3 worm cellular contexts compared by ENCODE assay signal in genomic region chrIV:385150-385937, ce11.
TF ChIP-seq lines count a peak whose summit lies in the region.
"Not testable (repeated sequence)": the region's sequence is repeated elsewhere in the genome, so short reads cannot be mapped to it uniquely, and the experiment has no call there.

Gene rps-24, plus strand, starts transcription at chrIV:385887.

TF ChIP-seq in whole organism, L2 larva, 48 proteins besides CTCF, POLR2A, EP300 and RAD21 (continued from another document):
- TF ChIP-seq zag-1 (tag; optimal IDR thresholded peaks at IDR 0.05; lab: Kevin White, UChicago) (peak; percentile 53), F13H6.1 (tag; optimal IDR thresholded peaks at IDR 0.05; lab: Kevin White, UChicago) (peak; percentile 94), blmp-1 (tag; optimal IDR thresholded peaks at IDR 0.05; lab: Kevin White, UChicago; ENCODE audit: insufficient read depth) (peak; percentile 49), ZK546.5 (tag; optimal IDR thresholded peaks at IDR 0.05; lab: Kevin White, UChicago) (peak; percentile 65), R02D3.7 (tag; optimal IDR thresholded peaks at IDR 0.05; lab: Kevin White, UChicago) (peak; percentile 86), mdl-1 (tag; optimal IDR thresholded peaks at IDR 0.05; lab: Kevin White, UChicago) (peak; percentile 0 to 38), C34F6.9 (tag; optimal IDR thresholded peaks at IDR 0.05; lab: Kevin White, UChicago) (peak; percentile 88), sma-3 (GFP tag; optimal IDR thresholded peaks at IDR 0.05; lab: Kevin White, UChicago) (peak; percentile 97)
TF ChIP-seq in whole organism, L2 larva: peak in this region for 30; not testable (repeated sequence) for 18.

TF ChIP-seq in whole organism, L4 larva, 104 proteins besides CTCF, POLR2A, EP300 and RAD21 (continued from another document and continues in another):
- TF ChIP-seq nhr-41 (GFP tag; IDR thresholded peaks at IDR 0.05; lab: Robert Waterston, UW) (peak; percentile 60), aha-1 (tag; lab: Kevin White, UChicago) (peak; percentile 80), spr-1 (tag; optimal IDR thresholded peaks at IDR 0.05; lab: Kevin White, UChicago) (peak; percentile 81), lim-7 (GFP tag; IDR thresholded peaks at IDR 0.05; lab: Robert Waterston, UW) (peak; percentile 81), lin-15B (tag; optimal IDR thresholded peaks at IDR 0.05; lab: Kevin White, UChicago) (peak; percentile 45), nhr-77 (tag; optimal IDR thresholded peaks at IDR 0.05; lab: Kevin White, UChicago) (peak; percentile 94), hif-1 (tag; optimal IDR thresholded peaks at IDR 0.05; lab: Kevin White, UChicago) (peak in 1 of 2 experiments; percentile 94), unc-130 (GFP tag; optimal IDR thresholded peaks at IDR 0.05; lab: Kevin White, UChicago) (peak; percentile 97), lin-1 (GFP tag; IDR thresholded peaks at IDR 0.05; lab: Robert Waterston, UW) (peak; percentile 81; the same call in 1 of the 2 replicates), zip-2 (tag; optimal IDR thresholded peaks at IDR 0.05; lab: Kevin White, UChicago) (peak; percentile 7), saeg-2 (GFP tag; IDR thresholded peaks at IDR 0.05; lab: Robert Waterston, UW) (peak; percentile 77; the same call in 1 of the 2 replicates), nhr-25 (tag; optimal IDR thresholded peaks at IDR 0.05; lab: Kevin White, UChicago; ENCODE audit: borderline replicate concordance, insufficient read depth) (peak; percentile 63), ZK337.2 (GFP tag; IDR thresholded peaks at IDR 0.05; lab: Robert Waterston, UW) (peak; percentile 97), R02D3.7 (tag; optimal IDR thresholded peaks at IDR 0.05; lab: Kevin White, UChicago) (peak; percentile 94), dmd-8 (GFP tag; IDR thresholded peaks at IDR 0.05; lab: Robert Waterston, UW) (peak; percentile 71; the same call in 1 of the 2 replicates), Y48G9A.11 (GFP tag; IDR thresholded peaks at IDR 0.05; lab: Robert Waterston, UW) (peak; percentile 91), unc-62 (GFP tag; optimal IDR thresholded peaks at IDR 0.05 in 1 of 2; lab: Kevin White, UChicago) (peak in 1 of 2 experiments; percentile 94), hlh-11 (tag; optimal IDR thresholded peaks at IDR 0.05; lab: Kevin White, UChicago) (peak; percentile 86), nhr-48 (tag; optimal IDR thresholded peaks at IDR 0.05; lab: Kevin White, UChicago) (peak; percentile 61), jun-1 (tag; optimal IDR thresholded peaks at IDR 0.05; lab: Kevin White, UChicago) (peak; percentile 7), ceh-44 (GFP tag; IDR thresholded peaks at IDR 0.05; lab: Robert Waterston, UW) (peak; percentile 99), nhr-102 (tag; optimal IDR thresholded peaks at IDR 0.05; lab: Kevin White, UChicago) (peak; percentile 63), lin-29 (GFP tag; IDR thresholded peaks at IDR 0.05; lab: Robert Waterston, UW) (peak; percentile 70; the same call in 1 of the 2 replicates), Y105C5A.15 (GFP tag; IDR thresholded peaks at IDR 0.05; lab: Robert Waterston, UW) (0 out of 2 replicates have a peak, but pooled peaks have one; percentile 55), D1046.2 (GFP tag; IDR thresholded peaks at IDR 0.05; lab: Robert Waterston, UW) (peak; percentile 93), daf-16 (GFP tag; optimal IDR thresholded peaks at IDR 0.05; lab: Kevin White, UChicago) (peak in 1 of 2 experiments; percentile 29), daf-16 (tag; optimal IDR thresholded peaks at IDR 0.05; lab: Kevin White, UChicago) (peak; percentile 43), Y75B8A.6 (GFP tag; IDR thresholded peaks at IDR 0.05; lab: Robert Waterston, UW) (peak; percentile 92), daf-19 (GFP tag; conservative IDR thresholded peaks at IDR 0.05; lab: Robert Waterston, UW) (peak; percentile 52; the same call in 1 of the 2 replicates), spr-3 (GFP tag; optimal IDR thresholded peaks at IDR 0.05; lab: Kevin White, UChicago) (peak; percentile 47), nhr-6 (tag; optimal IDR thresholded peaks at IDR 0.05; lab: Kevin White, UChicago) (peak; percentile 69), zfp-2 (tag; optimal IDR thresholded peaks at IDR 0.05; lab: Kevin White, UChicago) (peak; percentile 78), T20F7.1 (GFP tag; optimal IDR thresholded peaks at IDR 0.05; lab: Kevin White, UChicago) (peak; percentile 88), nhr-11 (tag; optimal IDR thresholded peaks at IDR 0.05; lab: Kevin White, UChicago) (peak; percentile 88), php-3 (GFP tag; IDR thresholded peaks at IDR 0.05; lab: Robert Waterston, UW) (peak; percentile 72; the same call in 1 of the 2 replicates), snpc-1.2 (GFP tag; IDR thresholded peaks at IDR 0.05; lab: Robert Waterston, UW) (peak; percentile 88), F49E8.2 (tag; optimal IDR thresholded peaks at IDR 0.05; lab: Kevin White, UChicago; ENCODE audit: borderline replicate concordance) (peak; percentile 74), daf-8 (GFP tag; IDR thresholded peaks at IDR 0.05; lab: Robert Waterston, UW) (0 out of 2 replicates have a peak, but pooled peaks have one; percentile 60), lsy-2 (tag; optimal IDR thresholded peaks at IDR 0.05; lab: Kevin White, UChicago) (peak; percentile 88 to 94), dpl-1 (GFP tag; optimal IDR thresholded peaks at IDR 0.05; lab: Kevin White, UChicago) (peak; percentile 59), tag-97 (GFP tag; IDR thresholded peaks at IDR 0.05; lab: Robert Waterston, UW) (peak; percentile 89), arid-1 (GFP tag; conservative IDR thresholded peaks at IDR 0.05; lab: Robert Waterston, UW) (peak; percentile 97), mes-2 (tag; optimal IDR thresholded peaks at IDR 0.05; lab: Kevin White, UChicago; ENCODE audit: poor library complexity, severe bottlenecking) (peak; percentile 98), ceh-20 (GFP tag; IDR thresholded peaks at IDR 0.05; lab: Robert Waterston, UW) (peak; percentile 97), nhr-42 (GFP tag; IDR thresholded peaks at IDR 0.05; lab: Robert Waterston, UW) (peak; percentile 92), nhr-10 (tag; optimal IDR thresholded peaks at IDR 0.05; lab: Kevin White, UChicago) (peak; percentile 17), hmg-1.1 (GFP tag; IDR thresholded peaks at IDR 0.05; lab: Robert Waterston, UW) (peak; percentile 97), T26A8.4 (GFP tag; IDR thresholded peaks at IDR 0.05; lab: Robert Waterston, UW) (peak; percentile 94), hlh-30 (tag; optimal IDR thresholded peaks at IDR 0.05; lab: Kevin White, UChicago; ENCODE audit: insufficient read depth) (peak; percentile 79), dmd-9 (GFP tag; IDR thresholded peaks at IDR 0.05; lab: Robert Waterston, UW) (peak; percentile 96), mdt-29 (GFP tag; IDR thresholded peaks at IDR 0.05; lab: Robert Waterston, UW) (peak; percentile 92), egl-43 (GFP tag; IDR thresholded peaks at IDR 0.05; lab: Robert Waterston, UW) (peak; percentile 92), madf-9 (GFP tag; conservative IDR thresholded peaks at IDR 0.05; lab: Robert Waterston, UW) (peak; percentile 95), mxl-3 (GFP tag; optimal IDR thresholded peaks at IDR 0.05; lab: Kevin White, UChicago) (peak; percentile 67), tra-1 (GFP tag; IDR thresholded peaks at IDR 0.05; lab: Robert Waterston, UW) (peak; percentile 96), mdl-1 (tag; optimal IDR thresholded peaks at IDR 0.05; lab: Kevin White, UChicago) (peak; percentile 31 to 38), set-16 (GFP tag; IDR thresholded peaks at IDR 0.05; lab: Robert Waterston, UW) (peak; percentile 60; the same call in 1 of the 2 replicates)
- TF ChIP-seq unc-62 (tag; optimal IDR thresholded peaks at IDR 0.05; lab: Kevin White, UChicago) = not testable (repeated sequence)

TF ChIP-seq in whole organism, late embryonic, 69 proteins besides CTCF, POLR2A, EP300 and RAD21 (continued from another document):
- TF ChIP-seq hlh-15 (tag; optimal IDR thresholded peaks at IDR 0.05; lab: Kevin White, UChicago) (peak; percentile 75), fkh-6 (tag; optimal IDR thresholded peaks at IDR 0.05; lab: Kevin White, UChicago) (peak; percentile 86), elt-4 (tag; optimal IDR thresholded peaks at IDR 0.05; lab: Kevin White, UChicago) (peak; percentile 88), sdc-2 (tag; optimal IDR thresholded peaks at IDR 0.05; lab: Kevin White, UChicago) (peak; percentile 67), fax-1 (tag; optimal IDR thresholded peaks at IDR 0.05; lab: Kevin White, UChicago) (peak; percentile 93), rnt-1 (tag; optimal IDR thresholded peaks at IDR 0.05; lab: Kevin White, UChicago) (peak; percentile 98), unc-86 (tag; optimal IDR thresholded peaks at IDR 0.05; lab: Kevin White, UChicago) (peak; percentile 86), mec-3 (tag; optimal IDR thresholded peaks at IDR 0.05; lab: Kevin White, UChicago; ENCODE audit: borderline replicate concordance) (peak; percentile 98), ceh-18 (tag; optimal IDR thresholded peaks at IDR 0.05; lab: Kevin White, UChicago) (peak; percentile 97), ets-4 (tag; optimal IDR thresholded peaks at IDR 0.05; lab: Kevin White, UChicago) (peak; percentile 96), pag-3 (tag; optimal IDR thresholded peaks at IDR 0.05; lab: Kevin White, UChicago; ENCODE audit: borderline replicate concordance) (peak; percentile 94), unc-3 (GFP tag; conservative IDR thresholded peaks at IDR 0.05; lab: Robert Waterston, UW) (peak; percentile 69), unc-3 (tag; optimal IDR thresholded peaks at IDR 0.05; lab: Kevin White, UChicago) (peak; percentile 81), ttx-3 (tag; optimal IDR thresholded peaks at IDR 0.05; lab: Kevin White, UChicago) (peak; percentile 66), zip-5 (tag; optimal IDR thresholded peaks at IDR 0.05; lab: Kevin White, UChicago) (peak; percentile 91), ceh-6 (GFP tag; optimal IDR thresholded peaks at IDR 0.05; lab: Kevin White, UChicago) (peak; percentile 48), dmd-4 (tag; optimal IDR thresholded peaks at IDR 0.05; lab: Kevin White, UChicago; ENCODE audit: borderline replicate concordance) (peak; percentile 93), hlh-6 (tag; optimal IDR thresholded peaks at IDR 0.05; lab: Kevin White, UChicago) (peak; percentile 86), eyg-1 (tag; optimal IDR thresholded peaks at IDR 0.05; lab: Kevin White, UChicago) (peak; percentile 70), nfya-1 (tag; optimal IDR thresholded peaks at IDR 0.05; lab: Kevin White, UChicago) (peak; percentile 86), che-1 (tag; optimal IDR thresholded peaks at IDR 0.05; lab: Kevin White, UChicago) (peak; percentile 43), ceh-48 (tag; optimal IDR thresholded peaks at IDR 0.05; lab: Kevin White, UChicago) (peak; percentile 63), tbx-2 (tag; optimal IDR thresholded peaks at IDR 0.05; lab: Kevin White, UChicago) (peak; percentile 98), C08G9.2 (tag; optimal IDR thresholded peaks at IDR 0.05; lab: Kevin White, UChicago) (peak; percentile 96), ceh-45 (GFP tag; IDR thresholded peaks at IDR 0.05; lab: Robert Waterston, UW) (peak; percentile 68), lim-6 (tag; optimal IDR thresholded peaks at IDR 0.05; lab: Kevin White, UChicago) (peak; percentile 97), ceh-14 (tag; optimal IDR thresholded peaks at IDR 0.05; lab: Kevin White, UChicago) (peak; percentile 98), tbx-7 (tag; optimal IDR thresholded peaks at IDR 0.05; lab: Kevin White, UChicago) (peak; percentile 92), nhr-232 (tag; optimal IDR thresholded peaks at IDR 0.05; lab: Kevin White, UChicago) (peak; percentile 48), unc-42 (tag; optimal IDR thresholded peaks at IDR 0.05; lab: Kevin White, UChicago) (peak; percentile 95), hlh-13 (GFP tag; optimal IDR thresholded peaks at IDR 0.05; lab: Kevin White, UChicago) (peak; percentile 49), ref-2 (tag; optimal IDR thresholded peaks at IDR 0.05; lab: Kevin White, UChicago) (peak; percentile 97)
